Worm (Caenorhabditis elegans) whole organism, young adult: ENCODE results near the gene eas-1.

Source experiments
- B0336.3 ChIP-seq: fragments of 200-800 bp; sonication (Bioruptor generic); IDR thresholded peaks from 2 replicates; pipeline ENCODE4 v1.3.6; 2022; ENCODE audit warnings: missing genetic modification characterization, missing compliant biosample characterization
- C17E4.6 ChIP-seq: fragments of 200-800 bp; sonication (Bioruptor generic); IDR thresholded peaks from 2 replicates; pipeline ENCODE4 v1.3.6; 2022; ENCODE audit warnings: missing genetic modification reagents, missing genetic modification characterization, missing compliant biosample characterization
- D2030.7 ChIP-seq: fragments of 200-800 bp; sonication (Bioruptor generic); IDR thresholded peaks from 2 replicates; pipeline ENCODE4 v1.3.6; 2022; ENCODE audit warnings: missing genetic modification reagents, missing genetic modification characterization, missing compliant biosample characterization
- F10E7.11 ChIP-seq: sonication (generic microtip); optimal IDR thresholded peaks from 2 replicates; lab custom pipeline; 2017; ENCODE audit warnings: mild to moderate bottlenecking, missing genetic modification characterization, moderate library complexity, missing compliant biosample characterization
- F23B12.7 ChIP-seq: sonication (generic microtip); optimal IDR thresholded peaks from 2 replicates; lab custom pipeline; 2017; ENCODE audit warnings: missing genetic modification characterization, mild to moderate bottlenecking, missing compliant biosample characterization, antibody characterized with exemption, moderate library complexity; ENCODE audit not compliant: insufficient read depth
- F33H1.4 ChIP-seq: fragments of 200-800 bp; sonication (Bioruptor generic); IDR thresholded peaks from 2 replicates; pipeline ENCODE4 v1.3.6; 2022; ENCODE audit warnings: missing genetic modification reagents, missing genetic modification characterization, missing compliant biosample characterization
- F55B11.4 ChIP-seq: sonication (generic microtip); optimal IDR thresholded peaks from 2 replicates; lab custom pipeline; 2016; ENCODE audit warnings: missing compliant biosample characterization, missing genetic modification characterization, borderline replicate concordance; ENCODE audit not compliant: insufficient read depth
- F57A8.1 ChIP-seq: fragments of 200-800 bp; sonication (Bioruptor generic); optimal IDR thresholded peaks from 2 replicates; lab custom pipeline; 2018; ENCODE audit warnings: mild to moderate bottlenecking, missing genetic modification characterization, moderate library complexity, missing compliant biosample characterization
- T07F8.4 ChIP-seq: sonication (generic microtip); optimal IDR thresholded peaks from 2 replicates; lab custom pipeline; 2016; ENCODE audit warnings: mild to moderate bottlenecking, missing genetic modification characterization, moderate library complexity, missing compliant biosample characterization
- Y53F4B.3 ChIP-seq: fragments of 200-800 bp; sonication (Bioruptor generic); IDR thresholded peaks from 2 replicates; pipeline ENCODE4 v1.3.6; 2022; ENCODE audit warnings: missing genetic modification reagents, missing genetic modification characterization, missing compliant biosample characterization
- Y56A3A.18 ChIP-seq: fragments of 200-800 bp; sonication (Bioruptor generic); IDR thresholded peaks from 2 replicates; pipeline ENCODE4 v1.3.6; 2022; ENCODE audit warnings: missing genetic modification reagents, missing genetic modification characterization, missing compliant biosample characterization
- Y67H2A.10 ChIP-seq: fragments of 200-800 bp; sonication (Bioruptor generic); conservative IDR thresholded peaks from 2 replicates; pipeline ENCODE4 v1.3.6; 2022; ENCODE audit warnings: missing genetic modification reagents, missing genetic modification characterization, missing compliant biosample characterization
- ama-1 ChIP-seq, 3 experiments: fragments of 150-350 bp in 1 of 3; sonication (generic microtip) in 2 of 3; optimal IDR thresholded peaks; 2 replicates each; lab custom pipeline; 2014 to 2018; ENCODE audit warnings: missing biosample characterization in 2 of 3, missing genetic modification characterization in 2 of 3, missing genetic modification reagents in 2 of 3
- aptf-2 ChIP-seq: fragments of 200-800 bp; sonication (Bioruptor generic); conservative IDR thresholded peaks from 2 replicates; pipeline ENCODE4 v1.3.6; 2022; ENCODE audit warnings: missing genetic modification reagents, missing genetic modification characterization, missing compliant biosample characterization
- athp-1 ChIP-seq: sonication (generic microtip); optimal IDR thresholded peaks from 2 replicates; lab custom pipeline; 2017; ENCODE audit warnings: mild to moderate bottlenecking, missing genetic modification characterization, missing compliant biosample characterization
- ceh-27 ChIP-seq: fragments of 200-800 bp; sonication (Bioruptor generic); optimal IDR thresholded peaks from 2 replicates; lab custom pipeline; 2018; ENCODE audit warnings: mild to moderate bottlenecking, missing genetic modification characterization, moderate library complexity, missing compliant biosample characterization
- ceh-79 ChIP-seq: sonication (generic microtip); optimal IDR thresholded peaks from 2 replicates; lab custom pipeline; 2017; ENCODE audit warnings: mild to moderate bottlenecking, missing genetic modification characterization, missing compliant biosample characterization
- die-1 ChIP-seq: sonication (generic microtip); optimal IDR thresholded peaks from 2 replicates; lab custom pipeline; 2016; ENCODE audit warnings: missing genotype, mild to moderate bottlenecking, missing genetic modification characterization, missing compliant biosample characterization
- egl-44 ChIP-seq: fragments of 200-800 bp; sonication (Bioruptor generic); IDR thresholded peaks from 2 replicates; pipeline ENCODE4 v1.3.6; 2022; ENCODE audit warnings: missing genetic modification reagents, missing genetic modification characterization, missing compliant biosample characterization
- egrh-3 ChIP-seq: fragments of 200-800 bp; sonication (Bioruptor generic); IDR thresholded peaks from 2 replicates; pipeline ENCODE4 v1.3.6; 2022; ENCODE audit warnings: missing genetic modification reagents, missing genetic modification characterization, missing compliant biosample characterization
- ets-4 ChIP-seq: fragments of 200-800 bp; sonication (Bioruptor generic); optimal IDR thresholded peaks from 2 replicates; lab custom pipeline; 2018; ENCODE audit warnings: mild to moderate bottlenecking, missing genetic modification characterization, missing compliant biosample characterization
- hmg-1.2 ChIP-seq: fragments of 200-800 bp; sonication (Bioruptor generic); IDR thresholded peaks from 2 replicates; pipeline ENCODE4 v1.3.6; 2022; ENCODE audit warnings: missing genetic modification reagents, missing genetic modification characterization, missing compliant biosample characterization
- lin-26 ChIP-seq: fragments of 200-800 bp; sonication (Bioruptor generic); IDR thresholded peaks from 2 replicates; pipeline ENCODE4 v1.3.6; 2022; ENCODE audit warnings: missing genetic modification reagents, missing genetic modification characterization, missing compliant biosample characterization
- lin-35 ChIP-seq, 3 experiments: fragments of 150-350 bp in 2 of 3; sonication (generic microtip) in 1 of 3; optimal IDR thresholded peaks; 2 replicates each; lab custom pipeline; 2014 to 2018; ENCODE audit warnings: missing biosample characterization in 3 of 3, missing genetic modification characterization in 3 of 3, missing genetic modification reagents in 3 of 3
- lir-1 ChIP-seq: fragments of 200-800 bp; sonication (Bioruptor generic); conservative IDR thresholded peaks from 2 replicates; pipeline ENCODE4 v1.3.6; 2022; ENCODE audit warnings: missing genetic modification reagents, missing genetic modification characterization, missing compliant biosample characterization
- lsl-1 ChIP-seq: fragments of 200-800 bp; sonication (Bioruptor generic); optimal IDR thresholded peaks from 2 replicates; lab custom pipeline; 2018; ENCODE audit warnings: mild to moderate bottlenecking, missing genetic modification characterization, moderate library complexity, missing compliant biosample characterization
- lsy-27 ChIP-seq: sonication (generic microtip); optimal IDR thresholded peaks from 2 replicates; lab custom pipeline; 2017; ENCODE audit warnings: missing genetic modification characterization, mild to moderate bottlenecking, missing compliant biosample characterization, antibody characterized with exemption, missing genotype, borderline replicate concordance; ENCODE audit not compliant: insufficient read depth
- madf-6 ChIP-seq: fragments of 200-800 bp; sonication (Bioruptor generic); IDR thresholded peaks from 2 replicates; pipeline ENCODE4 v1.3.6; 2022; ENCODE audit warnings: missing genetic modification reagents, missing genetic modification characterization, missing compliant biosample characterization
- mcd-1 ChIP-seq: fragments of 200-800 bp; sonication (Bioruptor generic); IDR thresholded peaks from 2 replicates; pipeline ENCODE4 v1.3.6; 2022; ENCODE audit warnings: missing genetic modification reagents, missing genetic modification characterization, missing compliant biosample characterization
- nfya-1 ChIP-seq: sonication (generic microtip); optimal IDR thresholded peaks from 2 replicates; lab custom pipeline; 2017; ENCODE audit warnings: antibody characterized with exemption, missing compliant biosample characterization, missing genetic modification characterization, borderline replicate concordance; ENCODE audit not compliant: insufficient read depth
- nfya-2 ChIP-seq: fragments of 200-800 bp; sonication (Bioruptor generic); IDR thresholded peaks from 2 replicates; pipeline ENCODE4 v1.3.6; 2022; ENCODE audit warnings: missing genetic modification reagents, missing genetic modification characterization, missing compliant biosample characterization
- nfyb-1 ChIP-seq: fragments of 200-800 bp; sonication (Bioruptor generic); IDR thresholded peaks from 2 replicates; pipeline ENCODE4 v1.3.6; 2022; ENCODE audit warnings: missing genetic modification reagents, missing genetic modification characterization, missing compliant biosample characterization
- nhr-120 ChIP-seq: fragments of 200-800 bp; sonication (Bioruptor generic); IDR thresholded peaks from 2 replicates; pipeline ENCODE4 v1.3.6; 2022; ENCODE audit warnings: missing genetic modification characterization, missing compliant biosample characterization
- nhr-179 ChIP-seq: sonication (generic microtip); optimal IDR thresholded peaks from 2 replicates; lab custom pipeline; 2016; ENCODE audit warnings: mild to moderate bottlenecking, missing genetic modification characterization, missing compliant biosample characterization
- pha-4 ChIP-seq: fragments of 150-350 bp; sonication (generic microtip); optimal IDR thresholded peaks from 2 replicates; lab custom pipeline; 2014; ENCODE audit warnings: missing biosample characterization, missing genetic modification reagents, missing genetic modification characterization
- rec-8 ChIP-seq, 2 experiments: sonication (generic microtip); optimal IDR thresholded peaks; 2 replicates each; lab custom pipeline; 2016; ENCODE audit warnings: mild to moderate bottlenecking in 2 of 2, missing genetic modification characterization in 2 of 2, missing genetic modification reagents in 2 of 2, missing genotype in 2 of 2, missing biosample characterization in 1 of 2, missing compliant biosample characterization in 1 of 2, moderate library complexity in 1 of 2
- sea-2 ChIP-seq: fragments of 200-800 bp; sonication (Bioruptor generic); IDR thresholded peaks from 2 replicates; pipeline ENCODE4 v1.3.6; 2022; ENCODE audit warnings: missing genetic modification characterization, missing compliant biosample characterization
- snpc-1.3 ChIP-seq: sonication (generic microtip); optimal IDR thresholded peaks from 2 replicates; lab custom pipeline; 2017; ENCODE audit warnings: missing genetic modification characterization, mild to moderate bottlenecking, missing compliant biosample characterization, antibody characterized with exemption, moderate library complexity, missing genotype, missing genetic modification reagents; ENCODE audit not compliant: insufficient read depth
- snpc-3.4 ChIP-seq: sonication (generic microtip); optimal IDR thresholded peaks from 2 replicates; lab custom pipeline; 2017; ENCODE audit warnings: missing genetic modification characterization, mild to moderate bottlenecking, missing compliant biosample characterization, antibody characterized with exemption, moderate library complexity, missing genotype, missing genetic modification reagents
- tbx-9 ChIP-seq: sonication (generic microtip); optimal IDR thresholded peaks from 2 replicates; lab custom pipeline; 2016; ENCODE audit warnings: borderline replicate concordance, missing genetic modification characterization, inconsistent platforms, missing compliant biosample characterization
- tlf-1 ChIP-seq: fragments of 200-800 bp; sonication (Bioruptor generic); optimal IDR thresholded peaks from 2 replicates; lab custom pipeline; 2018; ENCODE audit warnings: mild to moderate bottlenecking, missing genetic modification characterization, missing compliant biosample characterization
- unc-130 ChIP-seq: sonication (generic microtip); optimal IDR thresholded peaks from 2 replicates; lab custom pipeline; 2016; ENCODE audit warnings: missing genetic modification reagents, missing genetic modification characterization, missing compliant biosample characterization
- unc-62 ChIP-seq: fragments of 150-350 bp; optimal IDR thresholded peaks from 2 replicates; lab custom pipeline; 2014; ENCODE audit warnings: missing biosample characterization, missing genetic modification reagents, missing genetic modification characterization
- zim-3 ChIP-seq: sonication (generic microtip); optimal IDR thresholded peaks from 2 replicates; lab custom pipeline; 2017; ENCODE audit warnings: mild to moderate bottlenecking, missing genetic modification characterization, moderate library complexity, missing compliant biosample characterization
- ztf-22 ChIP-seq: fragments of 200-800 bp; sonication (Bioruptor generic); optimal IDR thresholded peaks from 2 replicates; lab custom pipeline; 2018; ENCODE audit warnings: mild to moderate bottlenecking, missing genetic modification characterization, moderate library complexity, missing compliant biosample characterization
- ztf-28 ChIP-seq: fragments of 200-800 bp; sonication (Bioruptor generic); IDR thresholded peaks from 2 replicates; pipeline ENCODE4 v1.3.6; 2022; ENCODE audit warnings: missing genetic modification reagents, missing genetic modification characterization, missing compliant biosample characterization
- ztf-3 ChIP-seq: fragments of 200-800 bp; sonication (Bioruptor generic); optimal IDR thresholded peaks from 2 replicates; lab custom pipeline; 2018; ENCODE audit warnings: mild to moderate bottlenecking, missing genetic modification characterization, missing compliant biosample characterization

The eas-1 gene

ce11 chrII:4706359-4706871 lies 33.8 kb upstream of the eas-1 start, which contains the start of the genes F10G7.9 and tsn-1 (continued):
- no peak for TF ChIP-seq ztf-28 (GFP tag; lab: Robert Waterston, UW)
- TF ChIP-seq egl-44, result no peak
- TF ChIP-seq lsy-27 (tag; lab: Kevin White, UChicago), result no peak
- TF ChIP-seq zim-3 (tag; lab: Kevin White, UChicago), result no peak
- no peak for TF ChIP-seq nfya-2 (GFP tag; lab: Robert Waterston, UW)
- TF ChIP-seq F57A8.1 (GFP tag; lab: Kevin White, UChicago), result no peak
- no peak for TF ChIP-seq ets-4
- no peak for TF ChIP-seq tbx-9 (tag; lab: Kevin White, UChicago)
- peak; percentile 79 for TF ChIP-seq hmg-1.2 (GFP tag; lab: Robert Waterston, UW)
- TF ChIP-seq egrh-3, result no peak
- TF ChIP-seq T07F8.4 (tag; lab: Kevin White, UChicago), result no peak
- peak; percentile 86 for TF ChIP-seq lsl-1 (GFP tag; lab: Kevin White, UChicago)
- no peak for TF ChIP-seq C17E4.6 (GFP tag; lab: Robert Waterston, UW)
- no peak for TF ChIP-seq F10E7.11 (tag; lab: Kevin White, UChicago)
- no peak for TF ChIP-seq nfya-1 (tag; lab: Kevin White, UChicago)
- TF ChIP-seq ztf-22 (GFP tag; lab: Kevin White, UChicago), result no peak
- TF ChIP-seq ama-1 (optimal IDR thresholded peaks at IDR 0.05; lab: Kevin White, UChicago), result no peak
- TF ChIP-seq ama-1 (GFP tag; optimal IDR thresholded peaks at IDR 0.05; lab: Kevin White, UChicago), result no peak
- TF ChIP-seq aptf-2 (GFP tag; lab: Robert Waterston, UW), result no peak
- no peak for TF ChIP-seq nhr-179 (tag; lab: Kevin White, UChicago)
- no peak for TF ChIP-seq die-1 (tag; lab: Kevin White, UChicago)
- TF ChIP-seq lin-26 (GFP tag; lab: Robert Waterston, UW), result no peak
- TF ChIP-seq F55B11.4 (tag; lab: Kevin White, UChicago), result no peak
- no peak for TF ChIP-seq athp-1 (tag; lab: Kevin White, UChicago)
- no peak for TF ChIP-seq Y56A3A.18
- no peak for TF ChIP-seq tlf-1 (GFP tag; lab: Kevin White, UChicago)
- TF ChIP-seq rec-8 (tag; optimal IDR thresholded peaks at IDR 0.05; lab: Kevin White, UChicago), result no peak
- no peak for TF ChIP-seq B0336.3
- no peak for TF ChIP-seq lir-1 (GFP tag; lab: Robert Waterston, UW)
- TF ChIP-seq lin-35 (GFP tag; optimal IDR thresholded peaks at IDR 0.05; lab: Kevin White, UChicago), result peak in 1 of 3 experiments; percentile 27
- no peak for TF ChIP-seq ceh-79
- no peak for TF ChIP-seq sea-2
- TF ChIP-seq mcd-1 (GFP tag; lab: Robert Waterston, UW), result peak; percentile 71
- TF ChIP-seq ztf-3 (GFP tag; lab: Kevin White, UChicago), result no peak
- no peak for TF ChIP-seq Y53F4B.3 (GFP tag; lab: Robert Waterston, UW)
- peak; percentile 29 for TF ChIP-seq F23B12.7 (tag; lab: Kevin White, UChicago)
- TF ChIP-seq pha-4 (tag; lab: Kevin White, UChicago), result no peak
- TF ChIP-seq F33H1.4 (GFP tag; lab: Robert Waterston, UW), result peak; percentile 92
- TF ChIP-seq snpc-1.3 (tag; lab: Kevin White, UChicago), result peak; percentile 47
- TF ChIP-seq madf-6 (GFP tag; lab: Robert Waterston, UW), result peak; percentile 76
- peak; percentile 41; the same call in 1 of the 2 replicates for TF ChIP-seq D2030.7 (GFP tag; lab: Robert Waterston, UW)
- no peak for TF ChIP-seq ceh-27 (GFP tag; lab: Kevin White, UChicago)
- TF ChIP-seq nfyb-1 (GFP tag; lab: Robert Waterston, UW), result peak; percentile 33; the same call in 1 of the 2 replicates
- TF ChIP-seq snpc-3.4 (tag; lab: Kevin White, UChicago), result peak; percentile 74
- no peak for TF ChIP-seq unc-130
- no peak for TF ChIP-seq Y67H2A.10 (GFP tag; lab: Robert Waterston, UW)
- no peak for TF ChIP-seq unc-62 (GFP tag; lab: Kevin White, UChicago)
- TF ChIP-seq nhr-120 (GFP tag; lab: Robert Waterston, UW), result no peak
